Fruit fly (Drosophila melanogaster) whole organism, embryonic: ENCODE measurements around the gene CG33098.

Source experiments
- CG1233 ChIP-seq: fragments of 200-800 bp; sonication (Bioruptor generic); optimal IDR thresholded peaks from 4 replicates; lab custom pipeline; 2018; ENCODE audit warnings: missing biosample characterization, mild to moderate bottlenecking, missing genetic modification characterization
- CG12391 ChIP-seq: fragments of 200-800 bp; sonication (Bioruptor generic); optimal IDR thresholded peaks from 3 replicates; lab custom pipeline; 2018; ENCODE audit warnings: missing biosample characterization, mild to moderate bottlenecking, missing genetic modification characterization, moderate library complexity
- CG14050 ChIP-seq: fragments of 200-800 bp; sonication (Bioruptor generic); IDR thresholded peaks from 3 replicates; pipeline ENCODE4 v1.3.6; 2022; ENCODE audit warnings: missing biosample characterization, missing genetic modification characterization
- CG1647 ChIP-seq: fragments of 200-800 bp; sonication (Bioruptor generic); optimal IDR thresholded peaks from 3 replicates; lab custom pipeline; 2016; ENCODE audit warnings: missing biosample characterization, missing genetic modification characterization
- CG18476 ChIP-seq: fragments of 200-800 bp; sonication (Bioruptor generic); optimal IDR thresholded peaks from 2 replicates; lab custom pipeline; 2016; ENCODE audit warnings: missing biosample characterization, mild to moderate bottlenecking, missing genetic modification characterization
- CG18619 ChIP-seq: fragments of 200-800 bp; sonication (Bioruptor generic); optimal IDR thresholded peaks from 3 replicates; lab custom pipeline; 2017; ENCODE audit warnings: missing biosample characterization, mild to moderate bottlenecking, missing genetic modification characterization
- CG2202 ChIP-seq: fragments of 200-800 bp; sonication (Bioruptor generic); optimal IDR thresholded peaks from 2 replicates; lab custom pipeline; 2018; ENCODE audit warnings: missing biosample characterization, mild to moderate bottlenecking, missing genetic modification characterization
- CG2678 ChIP-seq: fragments of 200-800 bp; sonication (Bioruptor generic); optimal IDR thresholded peaks from 3 replicates; lab custom pipeline; 2019; ENCODE audit warnings: missing biosample characterization, mild to moderate bottlenecking, missing genetic modification characterization, moderate library complexity
- CG33557 ChIP-seq: fragments of 200-800 bp; sonication (Bioruptor generic); optimal IDR thresholded peaks from 2 replicates; lab custom pipeline; 2019; ENCODE audit warnings: missing biosample characterization, mild to moderate bottlenecking, missing genetic modification characterization, moderate library complexity
- CG4404 ChIP-seq: fragments of 200-800 bp; sonication (Bioruptor generic); IDR thresholded peaks from 2 replicates; pipeline ENCODE4 v1.3.6; 2022; ENCODE audit warnings: missing biosample characterization, missing genetic modification characterization
- CG5180 ChIP-seq: fragments of 200-800 bp; sonication (Bioruptor generic); optimal IDR thresholded peaks from 3 replicates; lab custom pipeline; 2017; ENCODE audit warnings: missing biosample characterization, missing genetic modification characterization, mild to moderate bottlenecking, moderate library complexity, missing genetic modification reagents
- CG8478 ChIP-seq: fragments of >200 bp; optimal IDR thresholded peaks from 2 replicates; lab custom pipeline; 2018
- CrebB ChIP-seq: fragments of 200-800 bp; sonication (Bioruptor generic); optimal IDR thresholded peaks from 3 replicates; lab custom pipeline; 2018; ENCODE audit warnings: missing biosample characterization, mild to moderate bottlenecking, missing genetic modification characterization
- Dad ChIP-seq: fragments of 200-800 bp; sonication (Bioruptor generic); optimal IDR thresholded peaks from 3 replicates; lab custom pipeline; 2016; ENCODE audit warnings: missing biosample characterization, missing genetic modification characterization
- Dbx ChIP-seq: fragments of 200-800 bp; sonication (Bioruptor generic); IDR thresholded peaks from 3 replicates; pipeline ENCODE4 v1.3.6; 2022; ENCODE audit warnings: missing biosample characterization, missing genetic modification characterization
- Fer3 ChIP-seq: fragments of 200-800 bp; sonication (Bioruptor generic); optimal IDR thresholded peaks from 2 replicates; lab custom pipeline; 2018; ENCODE audit warnings: missing biosample characterization, mild to moderate bottlenecking, missing genetic modification characterization, moderate library complexity
- MESR4 ChIP-seq: fragments of 200-800 bp; sonication (Bioruptor generic); optimal IDR thresholded peaks from 2 replicates; lab custom pipeline; 2018; ENCODE audit warnings: missing biosample characterization, mild to moderate bottlenecking, missing genetic modification characterization, moderate library complexity
- Meics ChIP-seq: fragments of 200-800 bp; sonication (Bioruptor generic); optimal IDR thresholded peaks from 2 replicates; lab custom pipeline; 2017; ENCODE audit warnings: missing biosample characterization, mild to moderate bottlenecking, missing genetic modification characterization
- Mrtf ChIP-seq: fragments of 200-800 bp; sonication (Bioruptor generic); IDR thresholded peaks from 3 replicates; pipeline ENCODE4 v1.3.6; 2022; ENCODE audit warnings: missing biosample characterization, missing genetic modification characterization
- Myb ChIP-seq: fragments of 200-800 bp; sonication (Bioruptor generic); optimal IDR thresholded peaks from 2 replicates; lab custom pipeline; 2016; ENCODE audit warnings: missing biosample characterization, missing genetic modification characterization
- Oaz ChIP-seq: fragments of 200-800 bp; sonication (Bioruptor generic); IDR thresholded peaks from 2 replicates; pipeline ENCODE4 v1.3.6; 2022; ENCODE audit warnings: missing biosample characterization, missing genetic modification characterization
- Usf ChIP-seq: fragments of 200-800 bp; sonication (Bioruptor generic); optimal IDR thresholded peaks from 2 replicates; lab custom pipeline; 2017; ENCODE audit warnings: missing genotype, missing biosample characterization, missing genetic modification characterization
- YL-1 ChIP-seq: fragments of 200-800 bp; sonication (Bioruptor generic); optimal IDR thresholded peaks from 3 replicates; lab custom pipeline; 2017; ENCODE audit warnings: missing biosample characterization, mild to moderate bottlenecking, missing genetic modification characterization
- bigmax ChIP-seq: fragments of 200-800 bp; sonication (Bioruptor generic); optimal IDR thresholded peaks from 2 replicates; lab custom pipeline; 2018; ENCODE audit warnings: missing biosample characterization, mild to moderate bottlenecking, missing genetic modification characterization
- caup ChIP-seq: fragments of 200-800 bp; sonication (Bioruptor generic); optimal IDR thresholded peaks from 3 replicates; lab custom pipeline; 2017; ENCODE audit warnings: missing biosample characterization, mild to moderate bottlenecking, missing genetic modification characterization, moderate library complexity; ENCODE audit not compliant: severe bottlenecking
- crol ChIP-seq: fragments of 200-800 bp; sonication (Bioruptor generic); IDR thresholded peaks from 2 replicates; pipeline ENCODE4 v1.3.6; 2022; ENCODE audit warnings: missing biosample characterization, missing genetic modification characterization
- dysf ChIP-seq: fragments of 200-800 bp; sonication (Bioruptor generic); IDR thresholded peaks from 3 replicates; pipeline ENCODE4 v1.3.6; 2022; ENCODE audit warnings: missing biosample characterization, missing genetic modification characterization
- eve ChIP-seq, 2 experiments: fragments of >200 bp; optimal IDR thresholded peaks; 2 replicates each; lab custom pipeline; 2017; ENCODE audit warnings: missing biosample characterization in 2 of 2, missing genetic modification characterization in 2 of 2
- jigr1 ChIP-seq: fragments of 200-800 bp; sonication (Bioruptor generic); IDR thresholded peaks from 3 replicates; pipeline ENCODE4 v1.3.6; 2022; ENCODE audit warnings: missing biosample characterization, missing genetic modification characterization
- kay ChIP-seq: fragments of 200-800 bp; sonication (Bioruptor generic); optimal IDR thresholded peaks from 2 replicates; lab custom pipeline; 2016; ENCODE audit warnings: missing biosample characterization, missing genetic modification characterization
- ken ChIP-seq: fragments of 200-800 bp; sonication (Bioruptor generic); IDR thresholded peaks from 3 replicates; pipeline ENCODE4 v1.3.6; 2022; ENCODE audit warnings: missing biosample characterization, missing genetic modification characterization
- lov ChIP-seq, 2 experiments: fragments of 200-800 bp in 1 of 2; fragments of >200 bp in 1 of 2; sonication (Bioruptor generic) in 1 of 2; IDR thresholded peaks in 1 of 2; optimal IDR thresholded peaks in 1 of 2; 2 replicates in 1 of 2; 3 replicates in 1 of 2; pipeline versions ENCODE4 v1.3.6 to Lab custom; 2017 to 2022; ENCODE audit warnings: missing biosample characterization in 1 of 2, missing genetic modification characterization in 1 of 2
- mld ChIP-seq: fragments of 200-800 bp; sonication (Bioruptor generic); IDR thresholded peaks from 3 replicates; pipeline ENCODE4 v1.3.6; 2022; ENCODE audit warnings: missing biosample characterization, missing genetic modification characterization; ENCODE audit not compliant: partially characterized antibody
- oc ChIP-seq: fragments of 200-800 bp; sonication (Bioruptor generic); optimal IDR thresholded peaks from 2 replicates; lab custom pipeline; 2018; ENCODE audit warnings: missing biosample characterization, mild to moderate bottlenecking, missing genetic modification characterization, moderate library complexity
- pho ChIP-seq: fragments of 200-800 bp; sonication (Bioruptor generic); optimal IDR thresholded peaks from 2 replicates; lab custom pipeline; 2016; ENCODE audit warnings: missing biosample characterization, missing genetic modification characterization
- scrt ChIP-seq: fragments of 200-800 bp; sonication (Bioruptor generic); optimal IDR thresholded peaks from 2 replicates; lab custom pipeline; 2018; ENCODE audit warnings: missing biosample characterization, mild to moderate bottlenecking, missing genetic modification characterization, moderate library complexity
- tna ChIP-seq: fragments of 200-800 bp; sonication (Bioruptor generic); IDR thresholded peaks from 2 replicates; pipeline ENCODE4 v1.3.6; 2022; ENCODE audit warnings: missing biosample characterization, missing genetic modification characterization; ENCODE audit not compliant: partially characterized antibody
- tup ChIP-seq: fragments of 200-800 bp; sonication (Bioruptor generic); optimal IDR thresholded peaks from 2 replicates; lab custom pipeline; 2016; ENCODE audit warnings: missing biosample characterization, mild to moderate bottlenecking, missing genetic modification characterization, moderate library complexity
- unpg ChIP-seq: fragments of 200-800 bp; sonication (Bioruptor generic); optimal IDR thresholded peaks from 3 replicates; lab custom pipeline; 2018; ENCODE audit warnings: missing biosample characterization, mild to moderate bottlenecking, missing genetic modification characterization, moderate library complexity
- vvl ChIP-seq: fragments of 200-800 bp; sonication (Bioruptor generic); IDR thresholded peaks from 2 replicates; pipeline ENCODE4 v1.3.6; 2022; ENCODE audit warnings: missing biosample characterization, missing genetic modification characterization
- wek ChIP-seq: fragments of 200-800 bp; sonication (Bioruptor generic); optimal IDR thresholded peaks from 3 replicates; lab custom pipeline; 2018; ENCODE audit warnings: missing biosample characterization, mild to moderate bottlenecking, missing genetic modification characterization, moderate library complexity
- zf30C ChIP-seq: fragments of 200-800 bp; sonication (Bioruptor generic); optimal IDR thresholded peaks from 3 replicates; lab custom pipeline; 2018; ENCODE audit warnings: missing biosample characterization, mild to moderate bottlenecking, missing genetic modification characterization

CG33098 gene

dm6 chr3R:12402935-12403334 lies 15.9 kb downstream of the CG33098 start (continued):
- TF ChIP-seq ken (peak; percentile 96), Fer3 (peak; percentile 99), CG33557 (GFP tag; lab: Kevin White, UChicago) (peak; percentile 99), CG2202 (tag; lab: Kevin White, UChicago) (peak; percentile 97), CrebB (tag; lab: Kevin White, UChicago) (peak; percentile 98), Meics (GFP tag; lab: Kevin White, UChicago) (peak; percentile 99), tna (GFP tag; lab: Robert Waterston, UW) (no peak), tup (GFP tag; lab: Kevin White, UChicago) (peak; percentile 92), lov (optimal IDR thresholded peaks at IDR 0.05; lab: Kevin White, UChicago) (no peak), lov (GFP tag; IDR thresholded peaks at IDR 0.05; lab: Robert Waterston, UW) (peak; percentile 98), CG4404 (GFP tag; lab: Robert Waterston, UW) (peak; percentile 80), CG12391 (tag; lab: Kevin White, UChicago) (peak; percentile 99), MESR4 (GFP tag; lab: Kevin White, UChicago) (peak; percentile 73), crol (GFP tag; lab: Robert Waterston, UW) (peak; percentile 47; the same call in 1 of the 2 replicates), vvl (GFP tag; lab: Robert Waterston, UW) (peak; percentile 99), CG1233 (peak; percentile 98), Usf (GFP tag; lab: Kevin White, UChicago) (peak; percentile 93), bigmax (GFP tag; lab: Kevin White, UChicago) (peak; percentile 74), Mrtf (GFP tag; lab: Robert Waterston, UW) (peak; percentile 94), CG18476 (GFP tag; lab: Kevin White, UChicago) (peak; percentile 100), CG14050 (peak; percentile 96), pho (GFP tag; lab: Kevin White, UChicago) (peak; percentile 91), CG2678 (peak; percentile 99), zf30C (peak; percentile 39), Dbx (GFP tag; lab: Robert Waterston, UW) (peak; percentile 99), Myb (GFP tag; lab: Kevin White, UChicago) (peak; percentile 70), jigr1 (GFP tag; lab: Robert Waterston, UW) (peak; percentile 76; the same call in 2 of the 3 replicates), CG1647 (GFP tag; lab: Kevin White, UChicago) (peak; percentile 98), wek (GFP tag; lab: Kevin White, UChicago) (peak; percentile 92), Dad (GFP tag; lab: Kevin White, UChicago) (peak; percentile 94), Oaz (peak; percentile 92), CG18619 (GFP tag; lab: Kevin White, UChicago) (peak; percentile 94), oc (tag; lab: Kevin White, UChicago) (peak; percentile 98), mld (GFP tag; lab: Robert Waterston, UW) (no peak), unpg (GFP tag; lab: Kevin White, UChicago) (peak; percentile 99), CG8478 (lab: Kevin White, UChicago) (no peak), eve (GFP tag; optimal IDR thresholded peaks at IDR 0.05; lab: Kevin White, UChicago) (no peak), scrt (GFP tag; lab: Kevin White, UChicago) (peak; percentile 99), YL-1 (peak; percentile 91), kay (GFP tag; lab: Kevin White, UChicago) (peak; percentile 89), dysf (GFP tag; lab: Robert Waterston, UW) (peak; percentile 97), CG5180 (GFP tag; lab: Kevin White, UChicago) (peak; percentile 91), caup (peak; percentile 97)
